Fruit fly (Drosophila melanogaster) whole organism, adult: ENCODE data around the gene CG46430.

ENCODE experiments used
- CG11617 ChIP-seq: fragments of 200-800 bp; sonication (Bioruptor generic); optimal IDR thresholded peaks from 2 replicates; lab custom pipeline; 2017; ENCODE audit warnings: mild to moderate bottlenecking, missing biosample characterization, missing genetic modification reagents, missing genetic modification characterization
- CG12768 ChIP-seq: fragments of 200-800 bp; sonication (Bioruptor generic); optimal IDR thresholded peaks from 2 replicates; lab custom pipeline; 2017; ENCODE audit warnings: missing biosample characterization, missing genetic modification characterization, mild to moderate bottlenecking, moderate library complexity, missing genetic modification reagents
- CG14711 ChIP-seq: fragments of 200-800 bp; sonication (Bioruptor generic); optimal IDR thresholded peaks from 2 replicates; lab custom pipeline; 2018; ENCODE audit warnings: missing biosample characterization, mild to moderate bottlenecking, missing genetic modification characterization, moderate library complexity
- CG1620 ChIP-seq: fragments of 200-800 bp; sonication (Bioruptor generic); optimal IDR thresholded peaks from 2 replicates; lab custom pipeline; 2016; ENCODE audit warnings: missing biosample characterization, missing genetic modification characterization
- CG33017 ChIP-seq: fragments of 200-800 bp; sonication (Bioruptor generic); optimal IDR thresholded peaks from 2 replicates; lab custom pipeline; 2018; ENCODE audit warnings: missing biosample characterization, mild to moderate bottlenecking, missing genetic modification characterization, moderate library complexity
- CG5204 ChIP-seq: fragments of 200-800 bp; sonication (Bioruptor generic); optimal IDR thresholded peaks from 2 replicates; lab custom pipeline; 2016; ENCODE audit warnings: missing biosample characterization, missing genetic modification characterization
- CG7045 ChIP-seq: fragments of 200-800 bp; sonication (Bioruptor generic); optimal IDR thresholded peaks from 2 replicates; lab custom pipeline; 2017; ENCODE audit warnings: missing biosample characterization, mild to moderate bottlenecking, missing genetic modification characterization
- CG7101 ChIP-seq: fragments of 200-800 bp; sonication (Bioruptor generic); optimal IDR thresholded peaks from 2 replicates; lab custom pipeline; 2018; ENCODE audit warnings: missing biosample characterization, mild to moderate bottlenecking, missing genetic modification characterization, moderate library complexity
- Clk ChIP-seq: fragments of 200-800 bp; sonication (Bioruptor generic); optimal IDR thresholded peaks from 2 replicates; lab custom pipeline; 2017; ENCODE audit warnings: missing biosample characterization, missing genetic modification characterization
- Crg-1 ChIP-seq: fragments of 200-800 bp; sonication (Bioruptor generic); optimal IDR thresholded peaks from 2 replicates; lab custom pipeline; 2016; ENCODE audit warnings: missing biosample characterization, missing genetic modification characterization
- Hr96 ChIP-seq: fragments of 200-800 bp; sonication (Bioruptor generic); optimal IDR thresholded peaks from 2 replicates; lab custom pipeline; 2016; ENCODE audit warnings: missing biosample characterization, missing genetic modification characterization
- Mnt ChIP-seq: fragments of 200-800 bp; sonication (Bioruptor generic); optimal IDR thresholded peaks from 2 replicates; lab custom pipeline; 2016; ENCODE audit warnings: missing biosample characterization, mild to moderate bottlenecking, missing genetic modification characterization
- bab1 ChIP-seq: fragments of 200-800 bp; sonication (Bioruptor generic); optimal IDR thresholded peaks from 3 replicates; lab custom pipeline; 2019; ENCODE audit warnings: missing biosample characterization, mild to moderate bottlenecking, missing genetic modification characterization, moderate library complexity
- cic ChIP-seq: fragments of 200-800 bp; sonication (Bioruptor generic); optimal IDR thresholded peaks from 2 replicates; lab custom pipeline; 2017; ENCODE audit warnings: missing biosample characterization, mild to moderate bottlenecking, missing genetic modification characterization, moderate library complexity
- cnc ChIP-seq, 2 experiments: fragments of >200 bp; optimal IDR thresholded peaks; 2 replicates each; lab custom pipeline; 2017
- kay ChIP-seq: fragments of 200-800 bp; sonication (Bioruptor generic); peaks from one replicate; lab custom pipeline; 2016; ENCODE audit warnings: missing biosample characterization, missing genetic modification characterization, borderline replicate concordance
- pad ChIP-seq: fragments of 200-800 bp; sonication (Bioruptor generic); optimal IDR thresholded peaks from 3 replicates; lab custom pipeline; 2017; ENCODE audit warnings: missing biosample characterization, missing genetic modification characterization, mild to moderate bottlenecking, moderate library complexity, missing genetic modification reagents
- tj ChIP-seq: fragments of 200-800 bp; sonication (Bioruptor generic); optimal IDR thresholded peaks from 3 replicates; lab custom pipeline; 2017; ENCODE audit warnings: missing biosample characterization, mild to moderate bottlenecking, missing genetic modification characterization, moderate library complexity
- toe ChIP-seq: fragments of 200-800 bp; sonication (Bioruptor generic); optimal IDR thresholded peaks from 2 replicates; lab custom pipeline; 2016; ENCODE audit warnings: missing biosample characterization, missing genetic modification characterization

The CG46430 gene

dm6 chr3L:10478214-10478613 is at the start of gene CG46430:
Gene CG46430, plus strand, starts transcription at chr3L:10478514.
- no peak for TF ChIP-seq tj (GFP tag; lab: Kevin White, UChicago)
- TF ChIP-seq cnc (optimal IDR thresholded peaks at IDR 0.05; lab: Kevin White, UChicago) = no peak
- no peak for TF ChIP-seq pad (GFP tag; lab: Kevin White, UChicago)
- TF ChIP-seq Mnt = no peak
- no peak for TF ChIP-seq CG7101 (tag; lab: Kevin White, UChicago)
- no peak for TF ChIP-seq Clk (GFP tag; lab: Kevin White, UChicago)
- TF ChIP-seq CG1620 (GFP tag; lab: Kevin White, UChicago) = no peak
- TF ChIP-seq CG11617 (GFP tag; lab: Kevin White, UChicago) = no peak
- no peak for TF ChIP-seq CG5204 (GFP tag; lab: Kevin White, UChicago)
- TF ChIP-seq CG14711 (tag; lab: Kevin White, UChicago) = no peak
- no peak for TF ChIP-seq CG33017 (tag; lab: Kevin White, UChicago)
- no peak for TF ChIP-seq bab1 (GFP tag; lab: Kevin White, UChicago)
- TF ChIP-seq CG12768 = no peak
- TF ChIP-seq Crg-1 (GFP tag; lab: Kevin White, UChicago) = no peak

DNA sequence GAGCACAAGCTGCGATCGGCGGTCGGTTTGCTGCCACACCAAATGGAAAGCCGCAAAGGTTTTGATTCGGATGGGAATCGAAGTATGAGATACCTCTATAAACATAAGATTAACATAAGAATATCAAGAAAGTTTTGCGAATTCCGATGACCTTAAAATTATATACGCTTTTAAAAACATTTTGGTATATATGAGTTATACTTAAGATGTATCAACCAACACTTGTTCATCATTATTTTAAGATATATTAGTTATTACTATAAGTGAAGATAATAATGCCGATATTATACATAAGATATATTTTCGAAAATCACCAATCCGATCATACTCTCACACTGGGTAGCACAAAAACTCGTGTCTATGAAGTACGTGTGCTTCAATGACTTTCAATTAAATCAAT is 49.6 kb upstream of the CG46430 start:
- TF ChIP-seq CG12768 (no peak), CG5204 (GFP tag; lab: Kevin White, UChicago) (no peak), pad (GFP tag; lab: Kevin White, UChicago) (no peak), CG11617 (GFP tag; lab: Kevin White, UChicago) (no peak), CG7045 (GFP tag; lab: Kevin White, UChicago) (no peak), kay (no peak), Hr96 (GFP tag; lab: Kevin White, UChicago) (no peak), cnc (optimal IDR thresholded peaks at IDR 0.05; lab: Kevin White, UChicago) (no peak)

DNA sequence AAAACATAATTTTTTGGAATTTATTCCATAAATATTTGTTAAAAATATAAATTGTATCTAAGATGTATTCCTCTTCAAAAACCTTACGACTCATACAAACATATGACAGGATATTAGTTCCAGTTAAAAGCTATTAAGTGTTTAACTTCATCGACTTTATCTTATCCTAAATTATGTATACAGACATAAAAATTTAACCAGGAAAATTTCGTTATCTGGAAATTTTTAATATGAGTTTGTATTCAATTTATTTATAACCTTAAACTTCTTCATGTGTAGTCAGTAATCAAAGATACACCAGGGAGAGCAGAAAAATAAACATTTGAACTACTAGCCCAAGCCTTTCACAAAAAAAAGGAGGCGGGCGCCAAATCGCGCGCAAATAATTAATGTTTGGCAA is 48.8 kb upstream of the CG46430 start:
- TF ChIP-seq tj (GFP tag; lab: Kevin White, UChicago) (no peak), CG11617 (GFP tag; lab: Kevin White, UChicago) (no peak), pad (GFP tag; lab: Kevin White, UChicago) (no peak), Clk (GFP tag; lab: Kevin White, UChicago) (no peak), CG5204 (GFP tag; lab: Kevin White, UChicago) (no peak), bab1 (GFP tag; lab: Kevin White, UChicago) (no peak)

DNA sequence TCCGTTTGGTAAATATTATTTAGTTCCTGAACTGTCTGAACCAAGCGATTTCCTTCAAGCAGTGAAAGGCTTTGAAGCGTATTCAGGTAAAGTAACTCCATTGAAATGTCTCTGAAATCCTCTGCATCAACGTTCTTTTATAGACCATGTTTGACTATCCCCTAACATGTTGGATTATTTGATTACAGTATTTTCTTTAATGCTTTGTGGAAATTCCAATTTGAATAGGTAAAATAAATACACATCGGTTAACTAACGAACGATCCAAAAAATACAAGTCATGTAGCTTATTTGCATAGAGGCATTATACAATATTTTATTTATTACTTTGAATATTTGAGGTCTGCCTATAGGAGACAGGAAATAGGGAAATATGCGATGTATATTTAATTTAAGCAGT is 46.4 kb upstream of the CG46430 start, which contains the start of gene Ir67b:
TSS of gene Ir67b (minus strand) at position 101 of the 400 bp plus-strand sequence.
- no peak for TF ChIP-seq Mnt
- no peak for TF ChIP-seq CG1620 (GFP tag; lab: Kevin White, UChicago)
- no peak for TF ChIP-seq cnc (optimal IDR thresholded peaks at IDR 0.05; lab: Kevin White, UChicago)
- no peak for TF ChIP-seq CG5204 (GFP tag; lab: Kevin White, UChicago)
- TF ChIP-seq Hr96 (GFP tag; lab: Kevin White, UChicago) = no peak
- no peak for TF ChIP-seq kay
- no peak for TF ChIP-seq pad (GFP tag; lab: Kevin White, UChicago)
- TF ChIP-seq bab1 (GFP tag; lab: Kevin White, UChicago) = no peak
- no peak for TF ChIP-seq toe (GFP tag; lab: Kevin White, UChicago)
- TF ChIP-seq CG11617 (GFP tag; lab: Kevin White, UChicago) = no peak
- no peak for TF ChIP-seq tj (GFP tag; lab: Kevin White, UChicago)

DNA sequence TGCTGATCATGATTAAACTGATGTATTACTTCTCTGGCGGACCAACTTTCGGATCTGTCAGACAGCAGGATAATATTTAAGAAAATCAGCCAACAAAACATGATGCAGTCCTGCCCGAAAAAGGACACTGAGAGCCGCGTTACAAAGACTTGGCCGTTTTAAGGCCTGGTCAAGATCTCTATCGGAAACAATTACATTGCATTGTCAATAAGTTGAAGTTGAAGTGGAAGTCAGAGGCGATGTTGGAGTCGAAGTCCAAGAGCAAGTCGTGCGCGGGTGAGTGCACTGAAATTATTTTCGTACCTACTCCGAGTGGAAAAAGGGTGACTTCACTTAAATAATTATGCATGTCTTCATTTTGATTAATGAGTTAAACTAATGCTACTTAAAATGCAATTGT is 44.3 kb upstream of the CG46430 start, which contains the start of gene Ir67c:
TSS of gene Ir67c (minus strand) at position 101 of the 400 bp plus-strand sequence.
- no peak for TF ChIP-seq CG7101 (tag; lab: Kevin White, UChicago)
- TF ChIP-seq cic (GFP tag; lab: Kevin White, UChicago) = no peak
- TF ChIP-seq CG5204 (GFP tag; lab: Kevin White, UChicago) = no peak
- TF ChIP-seq Crg-1 (GFP tag; lab: Kevin White, UChicago) = no peak
- no peak for TF ChIP-seq CG7045 (GFP tag; lab: Kevin White, UChicago)
- no peak for TF ChIP-seq Hr96 (GFP tag; lab: Kevin White, UChicago)
- TF ChIP-seq CG12768 = no peak
- no peak for TF ChIP-seq CG1620 (GFP tag; lab: Kevin White, UChicago)
- no peak for TF ChIP-seq CG14711 (tag; lab: Kevin White, UChicago)
- TF ChIP-seq pad (GFP tag; lab: Kevin White, UChicago) = no peak
- TF ChIP-seq toe (GFP tag; lab: Kevin White, UChicago) = no peak
- no peak for TF ChIP-seq bab1 (GFP tag; lab: Kevin White, UChicago)

DNA sequence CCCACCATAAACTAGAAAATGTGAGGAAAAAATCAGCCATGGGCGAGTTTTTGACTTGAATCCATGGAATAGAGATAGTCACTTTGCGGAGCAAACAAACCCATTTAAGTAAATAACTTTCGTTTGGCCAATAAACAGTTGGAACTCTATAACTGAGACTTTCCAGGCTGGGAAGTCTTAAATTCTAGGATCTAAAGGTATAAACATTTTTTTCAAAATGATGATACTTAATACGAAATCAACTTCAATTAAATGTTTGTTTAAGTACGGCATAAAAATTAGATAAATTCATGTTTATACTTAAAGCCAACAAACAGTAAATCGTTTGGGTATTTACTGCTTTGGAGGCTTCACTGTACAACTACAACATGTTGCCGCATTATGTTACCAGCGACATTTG is 38.4 kb upstream of the CG46430 start:
- TF ChIP-seq Crg-1 (GFP tag; lab: Kevin White, UChicago) (no peak), toe (GFP tag; lab: Kevin White, UChicago) (no peak), CG11617 (GFP tag; lab: Kevin White, UChicago) (no peak), Mnt (no peak), tj (GFP tag; lab: Kevin White, UChicago) (no peak), pad (GFP tag; lab: Kevin White, UChicago) (no peak)

DNA sequence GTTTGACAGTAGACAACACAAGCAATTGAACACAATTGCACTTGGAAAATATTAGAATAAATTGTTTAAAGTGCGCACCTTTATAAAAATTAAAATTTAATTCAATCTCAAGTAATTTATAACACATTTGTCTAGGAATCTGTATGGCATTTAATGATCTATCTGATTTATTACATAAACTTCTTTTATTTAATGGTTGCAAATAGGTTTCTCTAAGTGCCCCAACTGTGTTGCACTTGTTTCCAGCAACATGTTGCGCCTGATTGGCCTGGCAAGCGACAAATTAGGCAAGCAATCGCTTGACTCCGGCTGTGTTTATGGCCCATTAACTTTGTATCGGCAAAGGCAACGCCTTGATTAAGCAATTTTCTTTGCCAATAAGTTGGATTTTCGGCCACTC is 37.8 kb upstream of the CG46430 start:
- TF ChIP-seq cnc (optimal IDR thresholded peaks at IDR 0.05; lab: Kevin White, UChicago) (no peak), CG33017 (tag; lab: Kevin White, UChicago) (no peak), tj (GFP tag; lab: Kevin White, UChicago) (no peak)
